Worm (Caenorhabditis elegans): ENCODE data around the gene Y53G8AL.4.

Gene Y53G8AL.4

ce11 chrIII:3249038-3249420 is 1.4 kb downstream of the Y53G8AL.4 start (continued):
- TF ChIP-seq zip-2 (tag; optimal IDR thresholded peaks at IDR 0.05): no peak
- no peak for TF ChIP-seq snpc-4 (tag; optimal IDR thresholded peaks at IDR 0.05)
- peak; percentile 6 for TF ChIP-seq nhr-48 (tag; optimal IDR thresholded peaks at IDR 0.05)
- peak; percentile 54 for TF ChIP-seq nhr-102 (tag; optimal IDR thresholded peaks at IDR 0.05)
- TF ChIP-seq ZK337.2 (GFP tag; IDR thresholded peaks at IDR 0.05): peak; percentile 71
- TF ChIP-seq F49E8.2 (tag; optimal IDR thresholded peaks at IDR 0.05; ENCODE audit: borderline replicate concordance): peak; percentile 64
- no peak for TF ChIP-seq ZK546.5 (tag; optimal IDR thresholded peaks at IDR 0.05)
- no peak; the same call in 1 of the 2 replicates for TF ChIP-seq ceh-20 (GFP tag; IDR thresholded peaks at IDR 0.05)
- no peak; the same call in 1 of the 2 replicates for TF ChIP-seq mxl-2 (GFP tag; conservative IDR thresholded peaks at IDR 0.05)
- TF ChIP-seq hmg-1.1 (GFP tag; IDR thresholded peaks at IDR 0.05): peak; percentile 37
- TF ChIP-seq nhr-76 (tag; optimal IDR thresholded peaks at IDR 0.05): no peak
- no peak for TF ChIP-seq ztf-11 (tag; optimal IDR thresholded peaks at IDR 0.05)
- peak; percentile 59 for TF ChIP-seq F10B5.3 (tag; optimal IDR thresholded peaks at IDR 0.05)
- peak; percentile 56 for TF ChIP-seq spr-1 (tag; optimal IDR thresholded peaks at IDR 0.05)
- TF ChIP-seq dmd-6 (GFP tag; IDR thresholded peaks at IDR 0.05): peak; percentile 53
- TF ChIP-seq nhr-111 (GFP tag; optimal IDR thresholded peaks at IDR 0.05): no peak
- no peak for TF ChIP-seq ceh-44 (GFP tag; IDR thresholded peaks at IDR 0.05)
- peak; percentile 73; the same call in 1 of the 2 replicates for TF ChIP-seq Y105C5A.15 (GFP tag; IDR thresholded peaks at IDR 0.05)
- 0 out of 2 replicates have a peak, but pooled peaks have one; percentile 19 for TF ChIP-seq dmd-9 (GFP tag; IDR thresholded peaks at IDR 0.05)
- no peak for TF ChIP-seq cey-2 (tag; optimal IDR thresholded peaks at IDR 0.05; ENCODE audit: borderline replicate concordance, insufficient read depth)
- no peak for TF ChIP-seq lin-39 (tag; optimal IDR thresholded peaks at IDR 0.05)
- no peak for TF ChIP-seq fos-1 (tag; optimal IDR thresholded peaks at IDR 0.05)
- no peak for TF ChIP-seq nhr-25 (tag; optimal IDR thresholded peaks at IDR 0.05; ENCODE audit: borderline replicate concordance, insufficient read depth)
- TF ChIP-seq rbr-2 (tag; optimal IDR thresholded peaks at IDR 0.05): no peak
- no peak for TF ChIP-seq nhr-10 (tag; optimal IDR thresholded peaks at IDR 0.05)
- TF ChIP-seq unc-62 (GFP tag; optimal IDR thresholded peaks at IDR 0.05 in 1 of 2): no peak
- TF ChIP-seq unc-62 (tag; optimal IDR thresholded peaks at IDR 0.05): no peak
- no peak for TF ChIP-seq ceh-32 (tag; optimal IDR thresholded peaks at IDR 0.05; ENCODE audit: poor library complexity)
- no peak for TF ChIP-seq nhr-42 (GFP tag; IDR thresholded peaks at IDR 0.05)
- TF ChIP-seq lin-1 (GFP tag; IDR thresholded peaks at IDR 0.05): peak; percentile 14; the same call in 1 of the 2 replicates
- no peak for TF ChIP-seq daf-8 (GFP tag; IDR thresholded peaks at IDR 0.05)
- TF ChIP-seq aly-2 (tag; optimal IDR thresholded peaks at IDR 0.05): no peak
- no peak for TF ChIP-seq Y48G9A.11 (GFP tag; IDR thresholded peaks at IDR 0.05)
- TF ChIP-seq snpc-1.2 (GFP tag; IDR thresholded peaks at IDR 0.05): peak; percentile 60; the same call in 1 of the 2 replicates
- no peak for TF ChIP-seq attf-4 (tag; optimal IDR thresholded peaks at IDR 0.05)
- TF ChIP-seq skn-1 (tag; optimal IDR thresholded peaks at IDR 0.05): no peak
- TF ChIP-seq R02D3.7 (tag; optimal IDR thresholded peaks at IDR 0.05): no peak
- 0 out of 2 replicates have a peak, but pooled peaks have one; percentile 7 for TF ChIP-seq zfp-3 (GFP tag; conservative IDR thresholded peaks at IDR 0.05)
- peak; percentile 83 for TF ChIP-seq madf-9 (GFP tag; conservative IDR thresholded peaks at IDR 0.05)
- TF ChIP-seq egl-27 (tag; optimal IDR thresholded peaks at IDR 0.05): no peak
- peak; percentile 41 for TF ChIP-seq duxl-1 (tag; optimal IDR thresholded peaks at IDR 0.05; ENCODE audit: poor library complexity)
- TF ChIP-seq unc-39 (tag; optimal IDR thresholded peaks at IDR 0.05): no peak
- TF ChIP-seq T20F7.1 (GFP tag; optimal IDR thresholded peaks at IDR 0.05): no peak
- TF ChIP-seq daf-19 (GFP tag; conservative IDR thresholded peaks at IDR 0.05): 0 out of 2 replicates have a peak, but pooled peaks have one; percentile 54
- no peak for TF ChIP-seq ces-1 (GFP tag; optimal IDR thresholded peaks at IDR 0.05)
- no peak for TF ChIP-seq ceh-28 (tag; optimal IDR thresholded peaks at IDR 0.05)
- no peak for TF ChIP-seq zag-1 (tag; optimal IDR thresholded peaks at IDR 0.05)
- TF ChIP-seq lin-38 (GFP tag; IDR thresholded peaks at IDR 0.05): peak; percentile 75
- 0 out of 2 replicates have a peak, but pooled peaks have one; percentile 38 for TF ChIP-seq saeg-2 (GFP tag; IDR thresholded peaks at IDR 0.05)
- peak; percentile 84 for TF ChIP-seq D1046.2 (GFP tag; IDR thresholded peaks at IDR 0.05)
- no peak for TF ChIP-seq ceh-62 (tag; optimal IDR thresholded peaks at IDR 0.05)
- no peak for TF ChIP-seq F37D6.2 (tag; optimal IDR thresholded peaks at IDR 0.05)
